Fruit fly (Drosophila melanogaster) whole organism, embryonic: Measurements from ENCODE around the gene car.

ENCODE experiments used
- B-H1 ChIP-seq: fragments of 200-800 bp; sonication (Bioruptor generic); IDR thresholded peaks from 3 replicates; pipeline ENCODE4 v1.3.6; 2022; ENCODE audit warnings: missing biosample characterization, missing genetic modification characterization
- C15 ChIP-seq: fragments of 200-800 bp; sonication (Bioruptor generic); IDR thresholded peaks from 3 replicates; pipeline ENCODE4 v1.3.6; 2022; ENCODE audit warnings: missing biosample characterization, missing genetic modification characterization
- CG10274 ChIP-seq: fragments of 200-800 bp; sonication (Bioruptor generic); optimal IDR thresholded peaks from 3 replicates; lab custom pipeline; 2017; ENCODE audit warnings: missing biosample characterization, mild to moderate bottlenecking, missing genetic modification characterization
- CG11723 ChIP-seq: fragments of 200-800 bp; sonication (Bioruptor generic); optimal IDR thresholded peaks from 2 replicates; lab custom pipeline; 2017; ENCODE audit warnings: missing biosample characterization, mild to moderate bottlenecking, missing genetic modification characterization
- CG12104 ChIP-seq: fragments of 200-800 bp; sonication (Bioruptor generic); optimal IDR thresholded peaks from 3 replicates; lab custom pipeline; 2016; ENCODE audit warnings: missing biosample characterization, missing genetic modification characterization
- CG12769 ChIP-seq: fragments of 200-800 bp; sonication (Bioruptor generic); optimal IDR thresholded peaks from 2 replicates; lab custom pipeline; 2019; ENCODE audit warnings: missing biosample characterization, mild to moderate bottlenecking, missing genetic modification characterization, moderate library complexity
- CG13775 ChIP-seq: fragments of 200-800 bp; sonication (Bioruptor generic); optimal IDR thresholded peaks from 3 replicates; lab custom pipeline; 2017; ENCODE audit warnings: missing biosample characterization, mild to moderate bottlenecking, missing genetic modification characterization
- CG15479 ChIP-seq: fragments of 200-800 bp; sonication (Bioruptor generic); optimal IDR thresholded peaks from 3 replicates; lab custom pipeline; 2019; ENCODE audit warnings: missing biosample characterization, mild to moderate bottlenecking, missing genetic modification characterization, moderate library complexity
- CG16779 ChIP-seq: fragments of 200-800 bp; sonication (Bioruptor generic); IDR thresholded peaks from 2 replicates; pipeline ENCODE4 v1.3.6; 2022; ENCODE audit warnings: missing biosample characterization, missing genetic modification characterization
- CG1832 ChIP-seq: fragments of 200-800 bp; sonication (Bioruptor generic); optimal IDR thresholded peaks from 2 replicates; lab custom pipeline; 2017; ENCODE audit warnings: missing biosample characterization, mild to moderate bottlenecking, missing genetic modification characterization, inconsistent platforms
- CG2120 ChIP-seq: fragments of 200-800 bp; sonication (Bioruptor generic); optimal IDR thresholded peaks from 3 replicates; lab custom pipeline; 2016; ENCODE audit warnings: missing biosample characterization, missing genetic modification characterization
- CG32767 ChIP-seq: fragments of 200-800 bp; sonication (Bioruptor generic); IDR thresholded peaks from 2 replicates; pipeline ENCODE4 v1.3.6; 2022; ENCODE audit warnings: missing biosample characterization, missing genetic modification characterization
- CG3995 ChIP-seq: fragments of 200-800 bp; sonication (Bioruptor generic); optimal IDR thresholded peaks from 3 replicates; lab custom pipeline; 2016; ENCODE audit warnings: missing biosample characterization, missing genetic modification characterization
- CG6254 ChIP-seq: fragments of 200-800 bp; sonication (Bioruptor generic); optimal IDR thresholded peaks from 3 replicates; lab custom pipeline; 2017; ENCODE audit warnings: mild to moderate bottlenecking, missing biosample characterization, missing genetic modification reagents, missing genetic modification characterization
- CG7357 ChIP-seq: fragments of 200-800 bp; sonication (Bioruptor generic); IDR thresholded peaks from 3 replicates; pipeline ENCODE4 v1.3.6; 2022; ENCODE audit warnings: missing biosample characterization, missing genetic modification characterization
- CG7928 ChIP-seq: fragments of 200-800 bp; sonication (Bioruptor generic); optimal IDR thresholded peaks from 2 replicates; lab custom pipeline; 2017; ENCODE audit warnings: missing biosample characterization, mild to moderate bottlenecking, missing genetic modification characterization
- CG8478 ChIP-seq: fragments of >200 bp; optimal IDR thresholded peaks from 2 replicates; lab custom pipeline; 2018
- CG8944 ChIP-seq: fragments of 200-800 bp; sonication (Bioruptor generic); optimal IDR thresholded peaks from 3 replicates; lab custom pipeline; 2016; ENCODE audit warnings: missing biosample characterization, missing genetic modification characterization
- D19A ChIP-seq: fragments of 200-800 bp; optimal IDR thresholded peaks from 3 replicates; lab custom pipeline; 2019; ENCODE audit warnings: missing biosample characterization, mild to moderate bottlenecking, missing genetic modification characterization, moderate library complexity
- D19B ChIP-seq: fragments of 200-800 bp; sonication (Bioruptor generic); optimal IDR thresholded peaks from 2 replicates; lab custom pipeline; 2017; ENCODE audit warnings: missing biosample characterization, mild to moderate bottlenecking, missing genetic modification characterization
- Dref ChIP-seq: fragments of 200-800 bp; sonication (Bioruptor generic); IDR thresholded peaks from 2 replicates; pipeline ENCODE4 v1.3.6; 2022; ENCODE audit warnings: missing biosample characterization, missing genetic modification characterization
- Eip74EF ChIP-seq, 2 experiments: fragments of 200-800 bp in 1 of 2; fragments of >200 bp in 1 of 2; sonication (Bioruptor generic) in 1 of 2; optimal IDR thresholded peaks; 2 replicates each; lab custom pipeline; 2017 to 2019; ENCODE audit warnings: missing biosample characterization in 2 of 2, missing genetic modification characterization in 2 of 2, mild to moderate bottlenecking in 1 of 2, moderate library complexity in 1 of 2
- Hand ChIP-seq: fragments of 200-800 bp; sonication (Bioruptor generic); optimal IDR thresholded peaks from 2 replicates; lab custom pipeline; 2017; ENCODE audit warnings: mild to moderate bottlenecking, missing biosample characterization, missing genetic modification reagents, missing genetic modification characterization
- MBD-R2 ChIP-seq: fragments of 200-800 bp; sonication (Bioruptor generic); IDR thresholded peaks from 2 replicates; pipeline ENCODE4 v1.3.6; 2022; ENCODE audit warnings: missing biosample characterization, missing genetic modification characterization
- MESR4 ChIP-seq: fragments of 200-800 bp; sonication (Bioruptor generic); optimal IDR thresholded peaks from 2 replicates; lab custom pipeline; 2018; ENCODE audit warnings: missing biosample characterization, mild to moderate bottlenecking, missing genetic modification characterization, moderate library complexity
- Med ChIP-seq: fragments of 200-800 bp; sonication (Bioruptor generic); peaks from one replicate; lab custom pipeline; 2016; ENCODE audit warnings: missing biosample characterization, missing genetic modification characterization, mild to moderate bottlenecking, inconsistent platforms, moderate library complexity
- Opbp ChIP-seq: fragments of 200-800 bp; sonication (Bioruptor generic); IDR thresholded peaks from 3 replicates; pipeline ENCODE4 v1.3.6; 2022; ENCODE audit warnings: missing biosample characterization, missing genetic modification characterization; ENCODE audit not compliant: partially characterized antibody
- Pdp1 ChIP-seq, 2 experiments: fragments of 200-800 bp; sonication (Bioruptor generic); optimal IDR thresholded peaks; 3 replicates each; lab custom pipeline; 2016; ENCODE audit warnings: missing biosample characterization in 2 of 2, missing genetic modification characterization in 2 of 2, mild to moderate bottlenecking in 1 of 2, moderate library complexity in 1 of 2
- Stat92E ChIP-seq, 3 experiments: fragments of >200 bp in 2 of 3; fragments of 200-800 bp in 1 of 3; sonication (Bioruptor generic) in 1 of 3; optimal IDR thresholded peaks; 2 replicates each; lab custom pipeline; 2017 to 2019; ENCODE audit warnings: missing biosample characterization in 3 of 3, missing genetic modification characterization in 3 of 3, mild to moderate bottlenecking in 1 of 3, moderate library complexity in 1 of 3
- cg ChIP-seq: fragments of 200-800 bp; sonication (Bioruptor generic); optimal IDR thresholded peaks from 3 replicates; lab custom pipeline; 2019; ENCODE audit warnings: missing biosample characterization, mild to moderate bottlenecking, missing genetic modification characterization, moderate library complexity
- ci ChIP-seq: fragments of 200-800 bp; sonication (Bioruptor generic); IDR thresholded peaks from 3 replicates; pipeline ENCODE4 v1.3.6; 2022; ENCODE audit warnings: missing biosample characterization, missing genetic modification characterization
- dmrt99B ChIP-seq: fragments of 200-800 bp; sonication (Bioruptor generic); optimal IDR thresholded peaks from 2 replicates; lab custom pipeline; 2018; ENCODE audit warnings: missing biosample characterization, mild to moderate bottlenecking, missing genetic modification characterization, moderate library complexity
- lola ChIP-seq, 3 experiments: fragments of >200 bp in 2 of 3; fragments of 200-800 bp in 1 of 3; sonication (Bioruptor generic) in 1 of 3; optimal IDR thresholded peaks; 2 replicates each; lab custom pipeline; 2017 to 2019; ENCODE audit warnings: missing biosample characterization in 3 of 3, missing genetic modification characterization in 3 of 3, mild to moderate bottlenecking in 1 of 3, moderate library complexity in 1 of 3
- nerfin-1 ChIP-seq: fragments of 200-800 bp; sonication (Bioruptor generic); optimal IDR thresholded peaks from 3 replicates; lab custom pipeline; 2019; ENCODE audit warnings: missing biosample characterization, mild to moderate bottlenecking, missing genetic modification characterization, moderate library complexity
- nom ChIP-seq: fragments of 200-800 bp; sonication (Bioruptor generic); optimal IDR thresholded peaks from 2 replicates; lab custom pipeline; 2017; ENCODE audit warnings: missing biosample characterization, missing genetic modification characterization, mild to moderate bottlenecking, moderate library complexity, missing genetic modification reagents
- p53 ChIP-seq: fragments of 200-800 bp; sonication (Bioruptor generic); optimal IDR thresholded peaks from 2 replicates; lab custom pipeline; 2016; ENCODE audit warnings: missing biosample characterization, missing genetic modification characterization
- phol ChIP-seq: fragments of 200-800 bp; sonication (Bioruptor generic); optimal IDR thresholded peaks from 3 replicates; lab custom pipeline; 2018; ENCODE audit warnings: missing biosample characterization, mild to moderate bottlenecking, missing genetic modification characterization, moderate library complexity
- prd ChIP-seq, 3 experiments: fragments of >200 bp in 2 of 3; fragments of 200-800 bp in 1 of 3; sonication (Bioruptor generic) in 1 of 3; optimal IDR thresholded peaks in 2 of 3; IDR thresholded peaks in 1 of 3; 2 replicates in 2 of 3; 3 replicates in 1 of 3; pipeline versions ENCODE4 v1.3.6 to Lab custom; 2017 to 2022; ENCODE audit warnings: missing biosample characterization in 1 of 3, missing genetic modification characterization in 1 of 3
- sens ChIP-seq: fragments of 200-800 bp; sonication (Bioruptor generic); peaks from one replicate; lab custom pipeline; 2016; ENCODE audit warnings: missing biosample characterization, missing genetic modification characterization
- seq ChIP-seq: fragments of 200-800 bp; sonication (Bioruptor generic); IDR thresholded peaks from 2 replicates; pipeline ENCODE4 v1.3.6; 2022; ENCODE audit warnings: missing biosample characterization, missing genetic modification characterization
- so ChIP-seq: fragments of 200-800 bp; sonication (Bioruptor generic); IDR thresholded peaks from 3 replicates; pipeline ENCODE4 v1.3.6; 2022; ENCODE audit warnings: missing biosample characterization, missing genetic modification characterization
- zen ChIP-seq: fragments of 200-800 bp; sonication (Bioruptor generic); optimal IDR thresholded peaks from 3 replicates; lab custom pipeline; 2018; ENCODE audit warnings: missing biosample characterization, mild to moderate bottlenecking, missing genetic modification characterization, moderate library complexity

The car gene

dm6 chrX:19573687-19574086 lies 7.9 kb downstream of the car start:
- peak; percentile 73 for TF ChIP-seq CG6254
- TF ChIP-seq CG16779 (GFP tag; lab: Robert Waterston, UW) = no peak
- TF ChIP-seq CG11723 (GFP tag; lab: Kevin White, UChicago) = no peak
- TF ChIP-seq, all 482 proteins: peak for 1

dm6 chrX:19577940-19578632 lies 12.3 kb downstream of the car start:
- TF ChIP-seq Hand (GFP tag; lab: Kevin White, UChicago) (no peak), cg (GFP tag; lab: Kevin White, UChicago) (peak; percentile 76), Med (peak; percentile 42), CG12104 (GFP tag; lab: Kevin White, UChicago) (no peak), so (GFP tag; lab: Robert Waterston, UW) (0 out of 3 replicates have a peak, but pooled peaks have one; percentile 9), CG15479 (GFP tag; lab: Kevin White, UChicago) (peak; percentile 39), D19B (GFP tag; lab: Kevin White, UChicago) (peak; percentile 52), nom (GFP tag; lab: Kevin White, UChicago) (peak; percentile 9), dmrt99B (tag; lab: Kevin White, UChicago) (no peak), nerfin-1 (tag; lab: Kevin White, UChicago) (peak; percentile 30), CG10274 (GFP tag; lab: Kevin White, UChicago) (peak; percentile 69), D19A (peak; percentile 54), CG13775 (GFP tag; lab: Kevin White, UChicago) (peak; percentile 95), B-H1 (GFP tag; lab: Robert Waterston, UW) (no peak), zen (tag; lab: Kevin White, UChicago) (no peak), MBD-R2 (GFP tag; lab: Robert Waterston, UW) (peak; percentile 23; the same call in 1 of the 2 replicates), p53 (GFP tag; lab: Kevin White, UChicago) (peak; percentile 90), phol (tag; lab: Kevin White, UChicago) (peak; percentile 54)

dm6 chrX:19578908-19579647 lies 13.3 kb downstream of the car start:
- TF ChIP-seq Eip74EF (GFP tag; optimal IDR thresholded peaks at IDR 0.05; lab: Kevin White, UChicago) (peak in 1 of 2 experiments; percentile 2), seq (0 out of 2 replicates have a peak, but pooled peaks have one; percentile 8), CG8944 (GFP tag; lab: Kevin White, UChicago) (no peak), CG1832 (GFP tag; lab: Kevin White, UChicago) (peak; percentile 67), Med (peak; percentile 47), prd (optimal IDR thresholded peaks at IDR 0.05; lab: Kevin White, UChicago) (no peak), prd (GFP tag; IDR thresholded peaks at IDR 0.05; lab: Robert Waterston, UW) (0 out of 3 replicates have a peak, but pooled peaks have one; percentile 12), CG2120 (GFP tag; lab: Kevin White, UChicago) (no peak), CG7928 (GFP tag; lab: Kevin White, UChicago) (peak; percentile 75), CG3995 (GFP tag; lab: Kevin White, UChicago) (peak; percentile 92), sens (GFP tag; lab: Kevin White, UChicago) (peak; percentile 68), lola (GFP tag; optimal IDR thresholded peaks at IDR 0.05; lab: Kevin White, UChicago) (peak in 1 of 3 experiments; percentile 92), CG12769 (tag; lab: Kevin White, UChicago) (peak; percentile 78), Stat92E (GFP tag; optimal IDR thresholded peaks at IDR 0.05; lab: Kevin White, UChicago) (peak in 1 of 3 experiments; percentile 80), CG32767 (GFP tag; lab: Robert Waterston, UW) (0 out of 2 replicates have a peak, but pooled peaks have one; percentile 21), Opbp (GFP tag; lab: Robert Waterston, UW) (no peak), cg (GFP tag; lab: Kevin White, UChicago) (peak; percentile 95), C15 (no peak), CG8478 (lab: Kevin White, UChicago) (peak; percentile 99), Pdp1 (GFP tag; optimal IDR thresholded peaks at IDR 0.05; lab: Kevin White, UChicago) (no peak), MESR4 (GFP tag; lab: Kevin White, UChicago) (peak; percentile 71), ci (GFP tag; lab: Robert Waterston, UW) (0 out of 3 replicates have a peak, but pooled peaks have one; percentile 23), Dref (GFP tag; lab: Robert Waterston, UW) (no peak), CG7357 (GFP tag; lab: Robert Waterston, UW) (peak; percentile 70)
